Worm (Caenorhabditis elegans) whole organism, late embryonic: ENCODE results near the gene vdac-1.

Experiments
- K02D7.2 ChIP-seq: sonication (generic microtip); optimal IDR thresholded peaks from 2 replicates; lab custom pipeline; 2017; ENCODE audit warnings: mild to moderate bottlenecking, missing genetic modification characterization, missing compliant biosample characterization
- K09A11.1 ChIP-seq: sonication (generic microtip); optimal IDR thresholded peaks from 2 replicates; lab custom pipeline; 2017; ENCODE audit warnings: antibody characterized with exemption, mild to moderate bottlenecking, missing genetic modification characterization, missing compliant biosample characterization; ENCODE audit not compliant: insufficient read depth
- T23F11.4 ChIP-seq: fragments of 200-800 bp; sonication (Bioruptor generic); optimal IDR thresholded peaks from 2 replicates; lab custom pipeline; 2018; ENCODE audit warnings: mild to moderate bottlenecking, missing genetic modification characterization, missing compliant biosample characterization
- Y22D7AL.16 ChIP-seq: sonication (generic microtip); optimal IDR thresholded peaks from 2 replicates; lab custom pipeline; 2016; ENCODE audit warnings: missing genetic modification characterization, missing compliant biosample characterization
- ahr-1 ChIP-seq: sonication (generic microtip); optimal IDR thresholded peaks from 2 replicates; lab custom pipeline; 2016; ENCODE audit warnings: missing genetic modification characterization, missing compliant biosample characterization
- ceh-14 ChIP-seq: sonication (generic microtip); optimal IDR thresholded peaks from 2 replicates; lab custom pipeline; 2016; ENCODE audit warnings: missing genotype, missing genetic modification characterization, missing compliant biosample characterization
- ceh-18 ChIP-seq: sonication (generic microtip); optimal IDR thresholded peaks from 2 replicates; lab custom pipeline; 2016; ENCODE audit warnings: missing genetic modification characterization, missing compliant biosample characterization
- ceh-24 ChIP-seq: sonication (generic microtip); optimal IDR thresholded peaks from 2 replicates; lab custom pipeline; 2016; ENCODE audit warnings: mild to moderate bottlenecking, missing genetic modification characterization, missing compliant biosample characterization
- ceh-31 ChIP-seq: sonication (generic microtip); optimal IDR thresholded peaks from 2 replicates; lab custom pipeline; 2016; ENCODE audit warnings: missing genetic modification characterization, missing compliant biosample characterization
- ceh-45 ChIP-seq: fragments of 200-800 bp; sonication (Bioruptor generic); IDR thresholded peaks from 2 replicates; pipeline ENCODE4 v1.3.6; 2022; ENCODE audit warnings: missing genetic modification reagents, missing genetic modification characterization, missing compliant biosample characterization
- ceh-48 ChIP-seq: sonication (generic microtip); optimal IDR thresholded peaks from 2 replicates; lab custom pipeline; 2016; ENCODE audit warnings: missing genetic modification characterization, inconsistent platforms, missing compliant biosample characterization
- ceh-9 ChIP-seq: sonication (generic microtip); optimal IDR thresholded peaks from 2 replicates; lab custom pipeline; 2016; ENCODE audit warnings: mild to moderate bottlenecking, missing genetic modification characterization, inconsistent platforms, missing compliant biosample characterization
- dmd-4 ChIP-seq: sonication (generic microtip); optimal IDR thresholded peaks from 2 replicates; lab custom pipeline; 2016; ENCODE audit warnings: borderline replicate concordance, missing genetic modification characterization, missing compliant biosample characterization
- elt-4 ChIP-seq: sonication (generic microtip); optimal IDR thresholded peaks from 2 replicates; lab custom pipeline; 2016; ENCODE audit warnings: missing genetic modification characterization, missing compliant biosample characterization
- ets-4 ChIP-seq: sonication (generic microtip); optimal IDR thresholded peaks from 2 replicates; lab custom pipeline; 2016; ENCODE audit warnings: missing genetic modification characterization, missing compliant biosample characterization
- eyg-1 ChIP-seq: sonication (generic microtip); optimal IDR thresholded peaks from 2 replicates; lab custom pipeline; 2016; ENCODE audit warnings: missing genotype, missing genetic modification characterization, missing compliant biosample characterization
- hlh-13 ChIP-seq: fragments of 200-800 bp; sonication (Bioruptor generic); optimal IDR thresholded peaks from 2 replicates; lab custom pipeline; 2018; ENCODE audit warnings: mild to moderate bottlenecking, missing genetic modification characterization, missing compliant biosample characterization
- hlh-30 ChIP-seq: sonication (generic microtip); optimal IDR thresholded peaks from 2 replicates; lab custom pipeline; 2017; ENCODE audit warnings: antibody characterized with exemption, missing genetic modification characterization, missing compliant biosample characterization; ENCODE audit not compliant: insufficient read depth
- hlh-6 ChIP-seq: sonication (generic microtip); optimal IDR thresholded peaks from 2 replicates; lab custom pipeline; 2016; ENCODE audit warnings: missing genotype, missing genetic modification characterization, missing compliant biosample characterization
- hlh-8 ChIP-seq: sonication (generic microtip); optimal IDR thresholded peaks from 2 replicates; lab custom pipeline; 2016; ENCODE audit warnings: missing genotype, missing genetic modification characterization, missing compliant biosample characterization
- lim-6 ChIP-seq: sonication (generic microtip); optimal IDR thresholded peaks from 2 replicates; lab custom pipeline; 2016; ENCODE audit warnings: missing genetic modification characterization, missing compliant biosample characterization
- mec-3 ChIP-seq: sonication (generic microtip); optimal IDR thresholded peaks from 2 replicates; lab custom pipeline; 2016; ENCODE audit warnings: borderline replicate concordance, missing genetic modification characterization, missing compliant biosample characterization
- nfya-1 ChIP-seq: sonication (generic microtip); optimal IDR thresholded peaks from 2 replicates; lab custom pipeline; 2017; ENCODE audit warnings: missing genetic modification characterization, mild to moderate bottlenecking, missing compliant biosample characterization, antibody characterized with exemption, moderate library complexity
- nhr-11 ChIP-seq: fragments of 150-350 bp; optimal IDR thresholded peaks from 2 replicates; lab custom pipeline; 2014; ENCODE audit warnings: missing biosample characterization, missing genetic modification characterization
- pha-2 ChIP-seq: sonication (generic microtip); optimal IDR thresholded peaks from 2 replicates; lab custom pipeline; 2017; ENCODE audit warnings: mild to moderate bottlenecking, missing genetic modification characterization, missing compliant biosample characterization
- pha-4 ChIP-seq: fragments of 150-350 bp; optimal IDR thresholded peaks from 2 replicates; lab custom pipeline; 2018; ENCODE audit warnings: missing biosample characterization, missing genetic modification reagents, missing genetic modification characterization
- pqm-1 ChIP-seq: sonication (generic microtip); optimal IDR thresholded peaks from 2 replicates; lab custom pipeline; 2016; ENCODE audit warnings: missing genetic modification characterization, missing compliant biosample characterization
- ref-2 ChIP-seq: sonication (generic microtip); optimal IDR thresholded peaks from 2 replicates; lab custom pipeline; 2016; ENCODE audit warnings: missing genetic modification characterization, missing compliant biosample characterization
- sox-4 ChIP-seq: sonication (generic microtip); optimal IDR thresholded peaks from 2 replicates; lab custom pipeline; 2017; ENCODE audit warnings: mild to moderate bottlenecking, missing genetic modification characterization, inconsistent platforms, missing compliant biosample characterization
- unc-3 ChIP-seq, 2 experiments: fragments of 200-800 bp in 1 of 2; sonication (Bioruptor generic) in 1 of 2; sonication (generic microtip) in 1 of 2; conservative IDR thresholded peaks in 1 of 2; optimal IDR thresholded peaks in 1 of 2; 2 replicates each; pipeline versions ENCODE4 v1.3.6 to Lab custom; 2016 to 2022; ENCODE audit warnings: missing compliant biosample characterization in 2 of 2, missing genetic modification characterization in 2 of 2, missing genetic modification reagents in 1 of 2
- unc-42 ChIP-seq: sonication (generic microtip); optimal IDR thresholded peaks from 2 replicates; lab custom pipeline; 2016; ENCODE audit warnings: missing genotype, missing genetic modification characterization, missing compliant biosample characterization
- unc-55 ChIP-seq: sonication (generic microtip); optimal IDR thresholded peaks from 2 replicates; lab custom pipeline; 2017; ENCODE audit warnings: missing biosample characterization, missing genetic modification reagents, missing genetic modification characterization
- unc-86 ChIP-seq: sonication (generic microtip); optimal IDR thresholded peaks from 2 replicates; lab custom pipeline; 2016; ENCODE audit warnings: missing genetic modification characterization, missing compliant biosample characterization
- ztf-16 ChIP-seq: sonication (generic microtip); optimal IDR thresholded peaks from 2 replicates; lab custom pipeline; 2017; ENCODE audit warnings: missing genetic modification characterization, missing compliant biosample characterization

Gene vdac-1

ce11 chrIV:7520258-7520657 is 12.6 kb upstream of the vdac-1 start:
- no peak for TF ChIP-seq ceh-18 (tag; lab: Kevin White, UChicago)
- no peak for TF ChIP-seq eyg-1
- TF ChIP-seq pha-2 (tag; lab: Kevin White, UChicago), result no peak
- TF ChIP-seq unc-55 (GFP tag; lab: Kevin White, UChicago), result no peak
- no peak for TF ChIP-seq ceh-9 (tag; lab: Kevin White, UChicago)
- TF ChIP-seq T23F11.4 (GFP tag; lab: Kevin White, UChicago), result no peak
- no peak for TF ChIP-seq pqm-1
- no peak for TF ChIP-seq pha-4 (tag; lab: Kevin White, UChicago)
- TF ChIP-seq ets-4 (tag; lab: Kevin White, UChicago), result no peak
- TF ChIP-seq K09A11.1 (tag; lab: Kevin White, UChicago), result no peak
- no peak for TF ChIP-seq ceh-48 (tag; lab: Kevin White, UChicago)
- no peak for TF ChIP-seq ceh-31
- no peak for TF ChIP-seq ref-2 (tag; lab: Kevin White, UChicago)
- no peak for TF ChIP-seq hlh-6 (tag; lab: Kevin White, UChicago)
- no peak for TF ChIP-seq ceh-14 (tag; lab: Kevin White, UChicago)
- TF ChIP-seq nfya-1, result no peak
- TF ChIP-seq hlh-30 (tag; lab: Kevin White, UChicago), result no peak
- no peak for TF ChIP-seq dmd-4

ce11 chrIV:7516167-7516566 is 8.5 kb upstream of the vdac-1 start, which contains the start of the genes R05G6.9 and R05G6.3:
R05G6.9 (minus strand) TSS chrIV:7516267.
R05G6.3 (plus strand) TSS chrIV:7516552.
- TF ChIP-seq lim-6 (tag; lab: Kevin White, UChicago), result no peak
- no peak for TF ChIP-seq pha-2 (tag; lab: Kevin White, UChicago)
- no peak for TF ChIP-seq K09A11.1 (tag; lab: Kevin White, UChicago)
- TF ChIP-seq unc-55 (GFP tag; lab: Kevin White, UChicago), result no peak
- no peak for TF ChIP-seq hlh-8 (tag; lab: Kevin White, UChicago)
- TF ChIP-seq ceh-18 (tag; lab: Kevin White, UChicago), result no peak
- TF ChIP-seq Y22D7AL.16 (tag; lab: Kevin White, UChicago), result no peak
- TF ChIP-seq elt-4 (tag; lab: Kevin White, UChicago), result no peak
- TF ChIP-seq mec-3, result no peak
- no peak for TF ChIP-seq hlh-13 (GFP tag; lab: Kevin White, UChicago)
- TF ChIP-seq nhr-11 (tag; lab: Kevin White, UChicago), result no peak
- TF ChIP-seq ztf-16, result no peak
- TF ChIP-seq unc-86, result no peak
- TF ChIP-seq ceh-45, result no peak
- no peak for TF ChIP-seq ahr-1 (tag; lab: Kevin White, UChicago)

ce11 chrIV:7512617-7513233 is 5.0 kb upstream of the vdac-1 start, which contains the start of the genes plc-4 and R05G6.4:
plc-4 (minus strand) TSS chrIV:7512667.
R05G6.4 (plus strand) TSS chrIV:7513233.
- TF ChIP-seq K02D7.2 (no peak), ceh-24 (tag; lab: Kevin White, UChicago) (no peak), unc-86 (no peak), sox-4 (no peak)
- TF ChIP-seq, all 69 proteins: peak for 0

ce11 chrIV:7510829-7511228 is 3.1 kb upstream of the vdac-1 start:
- no peak for TF ChIP-seq ets-4 (tag; lab: Kevin White, UChicago)
- no peak for TF ChIP-seq unc-42 (tag; lab: Kevin White, UChicago)
- no peak for TF ChIP-seq nhr-11 (tag; lab: Kevin White, UChicago)
- no peak for TF ChIP-seq unc-3 (GFP tag; conservative IDR thresholded peaks at IDR 0.05; lab: Robert Waterston, UW)
- TF ChIP-seq unc-3 (tag; optimal IDR thresholded peaks at IDR 0.05; lab: Kevin White, UChicago), result no peak
- no peak for TF ChIP-seq eyg-1
- TF ChIP-seq nfya-1, result peak; percentile 72
